Fruit fly (Drosophila melanogaster): Measurements from ENCODE around the gene CG11986.

DNA sequence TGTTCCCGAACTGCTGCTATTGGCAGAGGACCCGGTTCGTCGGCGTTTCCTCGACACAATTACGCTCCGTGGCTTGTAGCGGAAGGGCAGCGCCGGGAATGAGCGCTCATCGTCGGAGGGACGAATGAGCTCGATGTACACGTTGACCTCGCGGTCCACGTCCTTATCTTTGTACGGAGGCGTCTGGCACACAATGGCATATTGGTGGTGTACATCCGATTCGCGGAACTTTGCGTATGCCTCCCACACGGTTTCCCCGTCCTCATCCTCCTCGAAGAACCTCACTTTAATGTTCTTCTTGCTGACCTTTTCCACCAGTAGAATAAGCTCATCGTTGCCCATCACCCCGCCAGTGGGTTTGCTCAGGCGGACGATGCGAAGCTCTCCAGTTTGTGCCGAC, 30.5 kb downstream of the CG11986 start:
- TF ChIP-seq CG8478 (optimal IDR thresholded peaks at IDR 0.05) (no peak), CTCF (optimal IDR thresholded peaks at IDR 0.05) (no peak)
